Fruit fly (Drosophila melanogaster) whole organism: ENCODE results near the gene IFT52.

Experiments used
- CG8478 ChIP-seq: fragments of >200 bp; optimal IDR thresholded peaks from 2 replicates; lab custom pipeline; 2018; ENCODE audit warnings: inconsistent platforms
- EcR ChIP-seq, 2 experiments: fragments of >200 bp; optimal IDR thresholded peaks; 2 replicates each; lab custom pipeline; 2017; ENCODE audit warnings: missing biosample characterization in 2 of 2, missing genetic modification characterization in 2 of 2, missing genetic modification reagents in 2 of 2
- psq ChIP-seq: fragments of >200 bp; optimal IDR thresholded peaks from 2 replicates; lab custom pipeline; 2017
- usp ChIP-seq: fragments of >200 bp; optimal IDR thresholded peaks from 2 replicates; lab custom pipeline; 2017; ENCODE audit warnings: missing biosample characterization, missing genetic modification characterization, mixed read lengths

- TF ChIP-seq EcR (GFP tag; optimal IDR thresholded peaks at IDR 0.05; lab: Kevin White, UChicago) = no peak
- no peak for TF ChIP-seq CG8478 (lab: Kevin White, UChicago)
- no peak for TF ChIP-seq usp
- no peak for TF ChIP-seq psq (lab: Kevin White, UChicago)
These were observed 37.7 kb upstream of the IFT52 start for dm6 chr2L:6595027-6595426.
